Worm (Caenorhabditis elegans) whole organism, L4/young adult: ENCODE results near the gene C56G3.2.

ENCODE experiments used
- W03F9.2 ChIP-seq: fragments of 150-350 bp; optimal IDR thresholded peaks from 2 replicates; lab custom pipeline; 2014; ENCODE audit warnings: missing biosample characterization, missing genetic modification characterization
- dao-5 ChIP-seq: sonication (generic microtip); optimal IDR thresholded peaks from 2 replicates; lab custom pipeline; 2016; ENCODE audit warnings: missing genotype, missing genetic modification characterization, moderate library complexity, missing compliant biosample characterization
- him-1 ChIP-seq: sonication (generic microtip); optimal IDR thresholded peaks from 2 replicates; lab custom pipeline; 2016; ENCODE audit warnings: missing genotype, missing genetic modification reagents, missing genetic modification characterization, missing compliant biosample characterization

DNA sequence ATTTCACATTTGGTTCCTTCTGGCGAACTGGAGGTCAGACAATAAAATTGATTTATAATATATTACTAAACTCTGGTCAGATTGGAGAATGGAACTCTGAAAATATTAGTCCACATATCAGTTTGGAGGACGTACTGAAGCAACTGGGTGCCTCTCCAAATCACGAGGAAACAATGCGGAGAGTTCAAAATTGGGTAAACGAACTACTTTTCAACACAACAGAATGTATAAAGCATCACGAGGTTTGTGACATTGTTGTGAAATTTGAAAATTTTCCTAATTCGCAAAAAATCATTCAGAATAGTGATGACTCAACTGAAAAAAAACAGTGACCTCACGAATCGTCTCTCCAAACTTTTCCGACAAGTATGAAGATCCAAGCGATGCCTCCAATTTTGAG lies 27.8 kb downstream of the C56G3.2 start, which contains the start of gene gad-2:
- TF ChIP-seq him-1 (tag; lab: Kevin White, UChicago) = no peak
- TF ChIP-seq W03F9.2 (tag; lab: Kevin White, UChicago) = no peak
- no peak for TF ChIP-seq dao-5
